Worm (Caenorhabditis elegans): Measurements from ENCODE around the gene VW02B12L.2.

- TF ChIP-seq F52B5.7 (tag; optimal IDR thresholded peaks at IDR 0.05) (no peak), efl-1 (GFP tag; optimal IDR thresholded peaks at IDR 0.05) (no peak), dpl-1 (GFP tag; optimal IDR thresholded peaks at IDR 0.05) (no peak), Y56A3A.18 (GFP tag; IDR thresholded peaks at IDR 0.05) (no peak), attf-6 (GFP tag; IDR thresholded peaks at IDR 0.05) (no peak), cebp-1 (GFP tag; IDR thresholded peaks at IDR 0.05) (no peak), cebp-1 (tag; optimal IDR thresholded peaks at IDR 0.05) (no peak)
Measured at ce11 chrII:11463899-11464298, 23.8 kb upstream of the VW02B12L.2 start.

Data from whole organism, young adult.